Worm (Caenorhabditis elegans) whole organism, midembryonic: ENCODE data around the gene F38E1.10.
A peak's percentile ranks its signal among the peaks of the same experiment; 100 is the strongest.
"Not testable (repeated sequence)": the region's sequence is repeated elsewhere in the genome, so short reads cannot be mapped to it uniquely, and the experiment has no call there.

Experiments used
- T22C8.4 ChIP-seq: fragments of 200-800 bp; sonication (Bioruptor generic); IDR thresholded peaks from 2 replicates; pipeline ENCODE4 v1.3.6; 2022; ENCODE audit warnings: missing genetic modification characterization, missing compliant biosample characterization
- cog-1 ChIP-seq: sonication (generic microtip); optimal IDR thresholded peaks from 2 replicates; lab custom pipeline; 2016; ENCODE audit warnings: missing genetic modification characterization, missing compliant biosample characterization
- flt-1 ChIP-seq: fragments of 200-800 bp; sonication (Bioruptor generic); IDR thresholded peaks from 2 replicates; pipeline ENCODE4 v1.3.6; 2022; ENCODE audit warnings: missing genetic modification characterization, missing compliant biosample characterization
- klf-2 ChIP-seq: fragments of 200-800 bp; sonication (Bioruptor generic); conservative IDR thresholded peaks from 2 replicates; pipeline ENCODE4 v1.3.6; 2022; ENCODE audit warnings: missing genetic modification reagents, missing genetic modification characterization, missing compliant biosample characterization
- med-1 ChIP-seq: sonication (generic microtip); optimal IDR thresholded peaks from 2 replicates; lab custom pipeline; 2017; ENCODE audit warnings: missing genetic modification characterization, mild to moderate bottlenecking, missing compliant biosample characterization, antibody characterized with exemption, missing genetic modification reagents; ENCODE audit not compliant: insufficient read depth
- ref-1 ChIP-seq: fragments of 200-800 bp; sonication (Bioruptor generic); conservative IDR thresholded peaks from 2 replicates; pipeline ENCODE4 v1.3.6; 2022; ENCODE audit warnings: missing genetic modification reagents, missing genetic modification characterization, missing compliant biosample characterization
- tab-1 ChIP-seq: fragments of 200-800 bp; sonication (Bioruptor generic); IDR thresholded peaks from 2 replicates; pipeline ENCODE4 v1.3.6; 2022; ENCODE audit warnings: missing genetic modification characterization, missing compliant biosample characterization
- ztf-23 ChIP-seq: fragments of 200-800 bp; sonication (Bioruptor generic); IDR thresholded peaks from 2 replicates; pipeline ENCODE4 v1.3.6; 2022; ENCODE audit warnings: missing genetic modification reagents, missing genetic modification characterization, missing compliant biosample characterization
- ztf-29 ChIP-seq: fragments of 200-800 bp; sonication (Bioruptor generic); IDR thresholded peaks from 2 replicates; pipeline ENCODE4 v1.3.6; 2022; ENCODE audit warnings: missing genetic modification reagents, missing genetic modification characterization, missing compliant biosample characterization

F38E1.10 gene

ce11 chrV:8358702-8359101 lies 16.6 kb downstream of the F38E1.10 start:
- TF ChIP-seq klf-2 (no peak), ztf-29 (GFP tag; lab: Robert Waterston, UW) (no peak), ztf-23 (GFP tag; lab: Robert Waterston, UW) (no peak)

DNA sequence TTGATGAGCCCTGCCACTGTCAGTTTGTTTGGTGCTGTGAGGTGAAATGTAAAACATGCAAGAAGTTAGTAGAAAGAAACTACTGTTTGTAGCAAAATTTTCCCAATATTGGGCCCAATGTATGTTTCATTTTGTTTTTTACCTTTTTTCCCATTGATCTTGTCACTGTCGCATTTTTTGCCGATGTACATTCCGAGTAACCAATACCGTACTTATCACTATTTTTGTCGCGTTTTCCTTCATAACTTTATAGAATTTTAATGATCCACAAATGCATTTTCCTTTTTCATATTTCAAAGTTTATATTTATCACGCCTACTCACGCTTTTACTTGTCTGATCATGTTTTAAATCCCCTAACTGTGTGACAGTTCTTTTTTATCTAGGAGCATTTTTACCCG lies 17.6 kb downstream of the F38E1.10 start:
- no peak for TF ChIP-seq cog-1
- TF ChIP-seq flt-1: no peak

ce11 chrV:8355435-8356212 lies 19.7 kb downstream of the F38E1.10 start, which contains the start of gene mom-2:
Gene mom-2 (plus strand): TSS chrV:8355988.
- no peak for TF ChIP-seq flt-1
- no peak for TF ChIP-seq tab-1 (GFP tag; lab: Robert Waterston, UW)

ce11 chrV:8351371-8351770 lies 23.9 kb downstream of the F38E1.10 start, which contains the start of gene srsx-22:
Gene srsx-22 (plus strand): TSS chrV:8351671.
- no peak for TF ChIP-seq ztf-23 (GFP tag; lab: Robert Waterston, UW)
- no peak for TF ChIP-seq klf-2
- TF ChIP-seq ztf-29 (GFP tag; lab: Robert Waterston, UW): no peak
- no peak for TF ChIP-seq tab-1 (GFP tag; lab: Robert Waterston, UW)
- no peak for TF ChIP-seq ref-1 (GFP tag; lab: Robert Waterston, UW)
- no peak for TF ChIP-seq T22C8.4 (GFP tag; lab: Robert Waterston, UW)
- TF ChIP-seq cog-1: no peak

ce11 chrV:8349950-8350349 lies 25.4 kb downstream of the F38E1.10 start:
- TF ChIP-seq flt-1 (no peak), tab-1 (GFP tag; lab: Robert Waterston, UW) (no peak), ztf-29 (GFP tag; lab: Robert Waterston, UW) (no peak), ztf-23 (GFP tag; lab: Robert Waterston, UW) (no peak), med-1 (no peak), ref-1 (GFP tag; lab: Robert Waterston, UW) (no peak), klf-2 (no peak), T22C8.4 (GFP tag; lab: Robert Waterston, UW) (no peak), cog-1 (no peak)

DNA sequence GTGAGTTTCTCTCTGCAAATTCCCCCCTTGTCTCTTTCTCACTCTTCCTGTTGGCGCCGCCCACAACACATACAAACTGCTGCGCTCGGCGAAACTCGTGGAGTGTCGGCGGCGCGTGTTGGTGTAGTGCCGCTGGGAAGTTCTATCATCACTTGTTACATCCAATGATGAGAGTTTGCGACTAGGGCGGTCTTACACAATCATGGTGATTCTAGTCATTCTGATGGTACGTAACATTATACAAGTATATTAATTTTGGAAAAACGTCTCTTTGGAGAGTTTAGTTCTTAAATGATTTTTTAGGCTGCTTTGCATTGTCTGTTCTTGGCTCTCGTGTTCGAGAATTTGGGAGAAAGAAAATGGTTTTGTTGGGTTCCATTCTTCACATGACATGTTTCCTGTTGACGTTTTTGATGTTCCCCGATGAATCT lies 26.3 kb downstream of the F38E1.10 start:
- TF ChIP-seq T22C8.4 (GFP tag; lab: Robert Waterston, UW) (no peak), flt-1 (peak; percentile 48; the same call in 1 of the 2 replicates), med-1 (no peak), ztf-29 (GFP tag; lab: Robert Waterston, UW) (no peak), klf-2 (no peak), ref-1 (GFP tag; lab: Robert Waterston, UW) (no peak), ztf-23 (GFP tag; lab: Robert Waterston, UW) (peak; percentile 65; the same call in 1 of the 2 replicates), tab-1 (GFP tag; lab: Robert Waterston, UW) (no peak), cog-1 (peak; percentile 72)

- TF ChIP-seq tab-1 (GFP tag; lab: Robert Waterston, UW) (no peak), flt-1 (no peak), T22C8.4 (GFP tag; lab: Robert Waterston, UW) (no peak)
These were observed 29.9 kb downstream of the F38E1.10 start, which contains the start of gene C08D8.1 for ce11 chrV:8345436-8345835. Gene C08D8.1 (plus strand): TSS chrV:8345759.

DNA sequence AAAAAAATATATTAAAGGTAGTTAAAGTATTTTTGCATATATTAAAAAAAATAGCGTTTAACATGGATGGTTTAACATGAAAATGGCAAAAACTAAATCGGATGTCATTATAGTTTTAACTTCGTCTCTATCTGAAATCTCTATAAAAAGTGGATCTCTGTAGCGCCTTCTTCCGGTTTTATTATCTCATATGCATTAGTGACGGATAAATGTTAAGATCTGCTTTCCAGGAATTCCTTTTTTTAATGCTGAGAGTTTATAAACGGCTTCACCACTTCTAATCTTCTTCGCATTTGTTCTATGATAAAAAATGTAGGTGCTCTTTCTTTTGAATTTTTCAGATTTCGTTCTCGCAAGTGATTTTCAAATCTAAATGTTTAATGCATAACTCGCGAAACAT lies 32.9 kb downstream of the F38E1.10 start:
- TF ChIP-seq tab-1 (GFP tag; lab: Robert Waterston, UW) (no peak), klf-2 (no peak), flt-1 (no peak), ref-1 (GFP tag; lab: Robert Waterston, UW) (no peak), med-1 (no peak), ztf-29 (GFP tag; lab: Robert Waterston, UW) (no peak), T22C8.4 (GFP tag; lab: Robert Waterston, UW) (no peak), ztf-23 (GFP tag; lab: Robert Waterston, UW) (no peak), cog-1 (no peak)

DNA sequence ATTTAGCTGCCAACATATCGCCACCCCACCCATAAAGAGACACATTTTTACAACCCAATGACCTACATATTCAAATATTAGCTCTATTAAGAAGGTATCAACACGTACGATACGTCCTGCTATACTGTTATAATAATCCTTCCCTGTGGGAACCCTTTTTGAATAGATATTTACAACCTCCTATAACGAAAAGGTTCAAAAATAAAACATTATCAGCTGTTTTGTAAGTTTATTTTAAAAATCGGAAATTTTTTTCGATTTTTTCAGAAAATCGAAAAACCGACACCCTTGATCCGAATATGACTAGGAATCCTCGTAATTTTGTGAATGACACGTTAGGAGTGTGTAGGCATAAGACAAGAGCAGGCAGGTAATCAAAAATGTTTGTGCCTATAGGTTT lies 34.4 kb downstream of the F38E1.10 start, which contains the start of gene C08D8.7:
TSS of gene C08D8.7 (plus strand) at position 301 of the 400 bp plus-strand sequence.
- TF ChIP-seq tab-1 (GFP tag; lab: Robert Waterston, UW); ztf-29 (GFP tag; lab: Robert Waterston, UW); klf-2: not testable (repeated sequence)

DNA sequence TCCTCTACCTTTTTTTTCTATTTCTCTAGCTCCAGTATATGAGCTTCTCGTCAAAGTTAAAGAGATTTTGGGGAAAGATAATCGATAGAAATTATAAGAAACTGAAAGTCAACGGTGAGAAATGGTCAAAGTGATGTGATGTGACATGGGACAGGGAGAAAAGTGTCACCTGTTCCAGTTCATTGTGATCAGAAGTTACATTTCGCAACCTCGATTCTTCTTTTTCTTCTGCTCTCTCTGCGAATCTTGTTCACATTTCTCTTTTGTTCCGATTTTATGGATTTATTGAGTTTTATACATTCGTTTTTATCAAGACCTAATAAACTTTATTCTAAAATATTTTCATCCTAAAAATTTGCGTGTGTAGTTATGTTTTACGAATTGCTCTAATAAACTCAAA lies 39.7 kb downstream of the F38E1.10 start:
- TF ChIP-seq flt-1: no peak
- no peak for TF ChIP-seq ztf-29 (GFP tag; lab: Robert Waterston, UW)
- no peak for TF ChIP-seq ztf-23 (GFP tag; lab: Robert Waterston, UW)
- no peak for TF ChIP-seq klf-2
- no peak for TF ChIP-seq T22C8.4 (GFP tag; lab: Robert Waterston, UW)
- no peak for TF ChIP-seq ref-1 (GFP tag; lab: Robert Waterston, UW)
- TF ChIP-seq tab-1 (GFP tag; lab: Robert Waterston, UW): no peak
- TF ChIP-seq med-1: no peak
- no peak for TF ChIP-seq cog-1

DNA sequence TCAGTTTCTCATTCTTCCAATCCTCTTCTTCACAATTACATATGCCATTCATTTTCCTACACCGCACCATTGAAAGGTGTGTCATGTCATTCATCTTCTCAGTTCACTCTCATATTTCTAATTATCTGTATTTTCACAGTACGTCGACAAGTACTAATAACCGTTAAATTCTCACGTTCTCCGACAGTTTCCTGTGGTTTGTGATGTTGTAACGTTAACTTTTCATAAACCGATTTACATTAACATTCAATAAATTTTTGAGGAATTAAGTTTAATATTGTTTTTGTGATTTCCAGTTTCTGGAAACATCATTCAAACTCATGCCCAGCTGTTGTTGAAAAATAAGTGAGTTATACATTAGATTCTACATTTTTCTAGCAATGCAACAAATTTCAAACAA lies 41.0 kb downstream of the F38E1.10 start, which contains the start of gene tmd-2:
TSS of gene tmd-2 (plus strand) at position 301 of the 400 bp plus-strand sequence.
- TF ChIP-seq ref-1 (GFP tag; lab: Robert Waterston, UW) (no peak), cog-1 (no peak), ztf-23 (GFP tag; lab: Robert Waterston, UW) (no peak), tab-1 (GFP tag; lab: Robert Waterston, UW) (no peak), flt-1 (no peak), klf-2 (no peak), T22C8.4 (GFP tag; lab: Robert Waterston, UW) (no peak), med-1 (no peak), ztf-29 (GFP tag; lab: Robert Waterston, UW) (no peak)
